Fruit fly (Drosophila melanogaster) whole organism: ENCODE data around the gene elB.

ENCODE experiments used
- CG8478 ChIP-seq: fragments of >200 bp; optimal IDR thresholded peaks from 2 replicates; lab custom pipeline; 2018; ENCODE audit warnings: inconsistent platforms
- Dll ChIP-seq: fragments of >200 bp; optimal IDR thresholded peaks from 2 replicates; lab custom pipeline; 2017
- EcR ChIP-seq, 2 experiments: fragments of >200 bp; optimal IDR thresholded peaks; 2 replicates each; lab custom pipeline; 2017; ENCODE audit warnings: missing biosample characterization in 2 of 2, missing genetic modification characterization in 2 of 2, missing genetic modification reagents in 2 of 2
- pan ChIP-seq: fragments of >200 bp; optimal IDR thresholded peaks from 2 replicates; lab custom pipeline; 2017
- psq ChIP-seq: fragments of >200 bp; optimal IDR thresholded peaks from 2 replicates; lab custom pipeline; 2017
- usp ChIP-seq: fragments of >200 bp; optimal IDR thresholded peaks from 2 replicates; lab custom pipeline; 2017; ENCODE audit warnings: missing biosample characterization, missing genetic modification characterization, mixed read lengths

elB gene

DNA sequence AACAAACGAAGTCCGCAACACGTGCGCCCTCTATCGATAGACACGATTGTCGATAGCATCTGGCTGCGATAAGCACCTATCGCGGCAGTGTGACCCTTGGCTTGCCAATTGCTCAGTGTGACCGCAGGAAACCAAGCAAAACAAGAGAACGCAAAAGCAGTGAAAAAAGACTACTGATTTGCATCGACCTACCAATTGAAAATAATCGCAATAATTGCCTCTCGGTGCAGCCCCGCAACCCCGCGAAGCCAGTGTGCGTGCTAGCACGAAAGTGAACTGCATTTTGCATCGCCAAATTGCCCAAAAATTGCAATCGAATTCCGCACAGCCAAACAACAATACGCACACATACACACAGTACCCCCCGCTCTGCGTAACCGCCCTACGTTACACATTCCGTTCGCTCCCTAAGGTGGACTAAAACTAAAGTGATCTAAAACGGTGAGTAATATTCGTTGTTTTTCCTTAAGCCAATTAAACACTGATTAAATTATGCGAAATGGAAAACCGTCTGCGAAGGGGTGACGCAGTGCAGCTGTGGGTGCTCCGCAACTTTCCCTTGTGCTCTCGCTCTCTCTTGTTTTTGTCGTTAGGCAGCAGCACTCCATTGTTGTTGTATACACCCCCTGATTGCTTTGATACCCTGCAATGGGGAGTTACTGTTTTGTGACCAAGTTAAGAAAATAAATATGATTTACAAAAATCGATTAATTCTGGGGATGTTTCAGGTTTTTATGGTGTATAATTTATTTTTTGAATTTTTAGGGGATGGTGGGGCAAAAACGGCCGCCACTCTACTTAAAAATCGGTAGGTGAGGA is 54.1 kb downstream of the elB start, which contains the start of gene Rab14:
Gene Rab14, plus strand, starts transcription at position 113 of the 819 bp plus-strand sequence.
- TF ChIP-seq CG8478, result no peak
- TF ChIP-seq EcR (GFP tag; optimal IDR thresholded peaks at IDR 0.05; lab: Kevin White, UChicago), result no peak
- TF ChIP-seq pan, result peak; percentile 25
- no peak for TF ChIP-seq Dll

DNA sequence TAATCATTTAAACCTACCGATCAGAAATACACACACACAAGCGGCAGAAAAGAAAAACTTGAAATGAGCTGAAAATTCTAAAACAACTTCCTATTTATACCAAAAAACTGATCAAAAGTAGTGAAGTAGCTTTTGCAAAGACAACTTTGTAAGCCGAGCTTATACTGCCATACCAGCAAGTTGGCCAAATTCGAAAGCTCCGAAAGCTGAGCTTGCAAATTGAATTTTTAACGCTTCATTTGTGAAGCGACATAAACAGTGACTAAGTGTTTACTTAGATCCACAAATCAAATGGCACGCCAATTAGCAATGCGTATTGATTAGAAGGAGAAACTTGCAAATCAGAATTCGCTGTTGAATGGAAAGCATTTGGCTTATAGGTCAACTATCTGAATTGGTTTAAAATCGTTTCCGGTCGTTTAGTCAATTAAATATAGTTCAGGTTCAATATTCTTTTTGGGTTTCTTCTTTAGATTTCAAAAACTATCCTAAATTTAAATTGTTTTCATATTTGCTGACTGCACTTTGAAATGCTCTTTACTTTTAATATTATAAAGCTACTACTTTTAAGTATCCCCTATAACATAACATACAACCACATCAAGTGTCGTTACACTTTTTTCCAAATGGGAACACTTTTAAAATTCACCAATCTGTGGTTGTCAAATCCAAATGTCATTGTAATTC is 57.8 kb downstream of the elB start, which contains the start of gene CG43052:
Gene CG43052, plus strand, starts transcription at position 637 of the 687 bp plus-strand sequence.
- no peak for TF ChIP-seq CG8478
- TF ChIP-seq Dll, result no peak
- TF ChIP-seq usp (GFP tag; lab: Kevin White, UChicago), result no peak
- TF ChIP-seq pan, result no peak
- no peak for TF ChIP-seq EcR (GFP tag; optimal IDR thresholded peaks at IDR 0.05; lab: Kevin White, UChicago)
- TF ChIP-seq psq (lab: Kevin White, UChicago), result no peak

DNA sequence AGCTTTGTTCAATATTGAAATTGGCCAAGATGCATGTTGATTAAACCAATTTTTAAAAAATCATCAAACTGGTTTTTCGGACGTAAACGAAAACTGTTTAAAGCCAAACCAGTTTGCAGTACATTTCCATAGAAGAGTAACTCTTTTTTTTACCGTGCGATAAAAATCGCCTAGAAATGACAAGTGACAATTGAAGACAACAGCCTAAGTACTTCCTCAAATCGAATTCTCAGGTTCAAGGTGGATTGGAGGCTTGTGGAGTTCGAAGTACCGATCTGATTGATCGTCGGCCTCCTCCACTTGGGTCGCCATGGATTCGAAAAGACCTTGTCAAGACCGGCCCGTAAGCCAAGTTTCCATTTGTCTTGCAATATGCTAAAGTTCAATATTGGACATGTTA is 58.8 kb downstream of the elB start:
- TF ChIP-seq CG8478 (no peak), EcR (GFP tag; optimal IDR thresholded peaks at IDR 0.05; lab: Kevin White, UChicago) (no peak), psq (lab: Kevin White, UChicago) (no peak), usp (GFP tag; lab: Kevin White, UChicago) (no peak), pan (no peak), Dll (no peak)

DNA sequence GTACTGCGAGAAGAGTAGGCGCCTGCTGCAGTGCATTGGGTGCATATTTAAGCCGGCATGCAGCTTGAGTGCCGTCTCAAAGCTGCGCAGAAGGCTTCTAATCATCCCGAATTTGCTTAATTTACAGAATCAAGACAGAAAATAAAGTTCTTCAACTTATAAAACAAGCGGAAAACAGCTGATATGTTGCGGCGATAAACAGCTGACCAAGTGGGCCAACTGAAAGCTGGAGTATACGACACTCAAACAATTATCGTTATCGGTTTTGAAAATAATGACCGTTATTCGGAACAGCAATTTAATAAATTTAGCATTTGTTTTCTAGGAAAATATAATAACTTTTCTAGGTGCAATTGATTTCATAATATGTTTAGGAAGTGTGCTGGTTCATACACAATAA is 60.7 kb downstream of the elB start, which contains the start of gene mTTF:
Gene mTTF, minus strand, starts transcription at position 189 of the 400 bp plus-strand sequence.
- TF ChIP-seq CG8478, result no peak
- TF ChIP-seq pan, result no peak
- no peak for TF ChIP-seq psq (lab: Kevin White, UChicago)
- TF ChIP-seq usp (GFP tag; lab: Kevin White, UChicago), result no peak
- no peak for TF ChIP-seq Dll
- no peak for TF ChIP-seq EcR (GFP tag; optimal IDR thresholded peaks at IDR 0.05; lab: Kevin White, UChicago)

DNA sequence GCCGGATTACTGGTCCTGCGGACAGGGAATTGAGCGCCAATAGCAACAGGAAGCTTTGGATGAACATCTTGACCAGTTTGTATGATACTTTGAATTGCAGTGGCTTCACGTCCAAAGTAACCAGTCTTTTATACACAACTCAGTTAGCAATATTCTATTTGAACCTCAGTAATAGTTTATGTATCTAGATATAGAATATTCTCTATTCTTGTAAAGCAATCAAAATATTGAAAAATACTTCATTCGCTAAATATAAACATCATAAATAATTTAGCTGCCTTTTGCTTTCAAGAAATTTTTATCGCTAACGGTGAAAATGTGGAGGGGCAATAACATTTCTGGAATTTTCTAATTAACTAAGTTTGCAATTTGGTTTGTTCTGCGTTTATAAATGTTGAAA is 62.8 kb downstream of the elB start, which contains the start of gene Send2:
Gene Send2, minus strand, starts transcription at position 101 of the 400 bp plus-strand sequence.
- TF ChIP-seq Dll (no peak), psq (lab: Kevin White, UChicago) (no peak), usp (GFP tag; lab: Kevin White, UChicago) (no peak), pan (no peak), EcR (GFP tag; optimal IDR thresholded peaks at IDR 0.05; lab: Kevin White, UChicago) (no peak), CG8478 (no peak)

DNA sequence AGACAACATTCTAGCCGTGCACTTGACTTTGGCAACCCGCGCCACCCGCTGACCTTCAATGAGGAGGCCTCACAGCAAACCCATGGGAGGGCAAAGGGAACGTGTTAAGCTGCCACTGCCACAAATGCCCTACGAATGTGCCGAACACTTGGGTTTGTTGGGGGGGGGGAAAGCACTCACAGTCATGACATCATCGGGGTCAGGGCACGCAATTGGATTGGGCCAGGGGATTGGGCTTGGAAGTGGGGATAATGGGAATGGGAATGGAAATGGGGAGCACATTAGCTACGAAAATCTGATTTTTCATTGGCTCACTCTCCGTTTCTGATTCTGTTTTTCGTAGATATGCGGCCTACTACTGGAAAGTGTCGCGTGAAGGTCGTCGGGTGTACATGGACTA is 68.4 kb downstream of the elB start:
- TF ChIP-seq EcR (GFP tag; optimal IDR thresholded peaks at IDR 0.05; lab: Kevin White, UChicago) (no peak), Dll (no peak), psq (lab: Kevin White, UChicago) (no peak), CG8478 (no peak), usp (GFP tag; lab: Kevin White, UChicago) (no peak)
